Fruit fly (Drosophila melanogaster) whole organism, wandering third instar larva: ENCODE data around the gene eater.
A peak's percentile ranks its signal among the peaks of the same experiment; 100 is the strongest.

Experiments
- Abd-B ChIP-seq: fragments of >200 bp; optimal IDR thresholded peaks from 2 replicates; lab custom pipeline; 2017; ENCODE audit warnings: missing biosample characterization, missing genetic modification characterization
- CG32264 ChIP-seq: fragments of 200-800 bp; sonication (Bioruptor generic); optimal IDR thresholded peaks from 2 replicates; lab custom pipeline; 2016; ENCODE audit warnings: missing biosample characterization, missing genetic modification characterization
- CG9705 ChIP-seq: fragments of 200-800 bp; sonication (Bioruptor generic); optimal IDR thresholded peaks from 2 replicates; lab custom pipeline; 2018; ENCODE audit warnings: missing biosample characterization, mild to moderate bottlenecking, missing genetic modification characterization
- CrebA ChIP-seq: fragments of 200-800 bp; sonication (Bioruptor generic); optimal IDR thresholded peaks from 2 replicates; lab custom pipeline; 2016; ENCODE audit warnings: missing biosample characterization, mild to moderate bottlenecking, missing genetic modification characterization, borderline replicate concordance
- Dfd ChIP-seq: fragments of >200 bp; optimal IDR thresholded peaks from 2 replicates; lab custom pipeline; 2017; ENCODE audit warnings: missing biosample characterization, missing genetic modification characterization
- Dif ChIP-seq: fragments of 200-275, 200-300 bp; sonication (Bioruptor generic); optimal IDR thresholded peaks from 2 replicates; lab custom pipeline; 2018; ENCODE audit warnings: missing biosample characterization, missing genetic modification characterization; ENCODE audit not compliant: partially characterized antibody
- GATAd ChIP-seq: sonication (Bioruptor generic); optimal IDR thresholded peaks from 2 replicates; lab custom pipeline; 2016; ENCODE audit warnings: missing biosample characterization, missing genetic modification characterization
- HLH106 ChIP-seq: fragments of 200-800 bp; optimal IDR thresholded peaks from 3 replicates; lab custom pipeline; 2019; ENCODE audit warnings: missing biosample characterization, mild to moderate bottlenecking, missing genetic modification characterization, moderate library complexity
- Hnf4 ChIP-seq: fragments of 200-800 bp; sonication (Bioruptor generic); optimal IDR thresholded peaks from 2 replicates; lab custom pipeline; 2016; ENCODE audit warnings: missing biosample characterization, mild to moderate bottlenecking, missing genetic modification characterization
- Hr78 ChIP-seq: fragments of >200 bp; optimal IDR thresholded peaks from 2 replicates; lab custom pipeline; 2017; ENCODE audit warnings: missing biosample characterization, missing genetic modification characterization
- Hr83 ChIP-seq: fragments of 200-300 bp; sonication (Bioruptor generic); optimal IDR thresholded peaks from 2 replicates; lab custom pipeline; 2016; ENCODE audit warnings: missing biosample characterization, mild to moderate bottlenecking, missing genetic modification characterization, moderate library complexity; ENCODE audit not compliant: poor library complexity, severe bottlenecking
- Jra ChIP-seq: sonication (Bioruptor generic); optimal IDR thresholded peaks from 2 replicates; lab custom pipeline; 2016; ENCODE audit warnings: missing biosample characterization, missing genetic modification characterization
- Mio ChIP-seq: sonication (Bioruptor generic); optimal IDR thresholded peaks from 2 replicates; lab custom pipeline; 2016; ENCODE audit warnings: missing biosample characterization, missing genetic modification characterization
- Myc ChIP-seq: fragments of >200 bp; optimal IDR thresholded peaks from 2 replicates; lab custom pipeline; 2017
- OdsH ChIP-seq: fragments of 200-800 bp; sonication (Bioruptor generic); optimal IDR thresholded peaks from 2 replicates; lab custom pipeline; 2016; ENCODE audit warnings: missing biosample characterization, mild to moderate bottlenecking, missing genetic modification characterization
- Sp1 ChIP-seq: fragments of 200-800 bp; sonication (Bioruptor generic); optimal IDR thresholded peaks from 3 replicates; lab custom pipeline; 2019; ENCODE audit warnings: missing biosample characterization, mild to moderate bottlenecking, missing genetic modification characterization, moderate library complexity
- Vsx2 ChIP-seq: fragments of 200-300, 225-300 bp; sonication (Bioruptor generic); optimal IDR thresholded peaks from 2 replicates; lab custom pipeline; 2018; ENCODE audit warnings: missing biosample characterization, missing genetic modification characterization; ENCODE audit not compliant: partially characterized antibody
- br ChIP-seq: fragments of 200-800 bp; sonication (Bioruptor generic); optimal IDR thresholded peaks from 2 replicates; lab custom pipeline; 2016; ENCODE audit warnings: missing biosample characterization, missing genetic modification characterization
- brk ChIP-seq: fragments of 200-800 bp; sonication (Bioruptor generic); optimal IDR thresholded peaks from 2 replicates; lab custom pipeline; 2016; ENCODE audit warnings: missing biosample characterization, mild to moderate bottlenecking, missing genetic modification characterization
- dl ChIP-seq, 2 experiments: fragments of 175-275, 200-275 bp in 1 of 2; fragments of 200-275 bp in 1 of 2; sonication (Bioruptor generic); optimal IDR thresholded peaks; lab custom pipeline; 2018; ENCODE audit warnings: mild to moderate bottlenecking in 2 of 2, missing biosample characterization in 2 of 2, missing genetic modification characterization in 2 of 2, moderate library complexity in 2 of 2; ENCODE audit not compliant: partially characterized antibody in 2 of 2, insufficient read depth in 1 of 2
- dmrt93B ChIP-seq: fragments of 200-800 bp; sonication (Bioruptor generic); optimal IDR thresholded peaks from 2 replicates; lab custom pipeline; 2018; ENCODE audit warnings: missing biosample characterization, mild to moderate bottlenecking, missing genetic modification characterization
- dsf ChIP-seq: sonication (Bioruptor generic); optimal IDR thresholded peaks from 2 replicates; lab custom pipeline; 2016; ENCODE audit warnings: missing biosample characterization, missing genetic modification characterization, borderline replicate concordance
- ey ChIP-seq: fragments of 200-800 bp; sonication (Bioruptor generic); optimal IDR thresholded peaks from 2 replicates; lab custom pipeline; 2016; ENCODE audit warnings: missing biosample characterization, missing genetic modification characterization
- foxo ChIP-seq, 2 experiments: fragments of 200-800 bp; sonication (Bioruptor generic); optimal IDR thresholded peaks; 2 replicates in 1 of 2; 3 replicates in 1 of 2; lab custom pipeline; 2016 to 2017; ENCODE audit warnings: missing biosample characterization in 2 of 2, missing genetic modification characterization in 2 of 2
- fru ChIP-seq: fragments of 200-800 bp; sonication (Bioruptor generic); optimal IDR thresholded peaks from 3 replicates; lab custom pipeline; 2016; ENCODE audit warnings: missing biosample characterization, mild to moderate bottlenecking, missing genetic modification characterization
- h ChIP-seq: fragments of 200-800 bp; sonication (Bioruptor generic); optimal IDR thresholded peaks from 3 replicates; lab custom pipeline; 2016; ENCODE audit warnings: missing biosample characterization, mild to moderate bottlenecking, missing genetic modification characterization
- pan ChIP-seq: fragments of >200 bp; optimal IDR thresholded peaks from 2 replicates; lab custom pipeline; 2017
- psq ChIP-seq: fragments of 200-800 bp; sonication (Bioruptor generic); optimal IDR thresholded peaks from 3 replicates; lab custom pipeline; 2017; ENCODE audit warnings: missing biosample characterization, mild to moderate bottlenecking, missing genetic modification characterization, moderate library complexity
- rgr ChIP-seq: fragments of 200-800 bp; sonication (Bioruptor generic); optimal IDR thresholded peaks from 3 replicates; lab custom pipeline; 2016; ENCODE audit warnings: missing biosample characterization, mild to moderate bottlenecking, missing genetic modification characterization
- sage ChIP-seq: fragments of 200-800 bp; sonication (Bioruptor generic); optimal IDR thresholded peaks from 2 replicates; lab custom pipeline; 2016; ENCODE audit warnings: missing biosample characterization, mild to moderate bottlenecking, missing genetic modification characterization
- sv ChIP-seq: fragments of 200-800 bp; sonication (Bioruptor generic); optimal IDR thresholded peaks from 3 replicates; lab custom pipeline; 2016; ENCODE audit warnings: missing biosample characterization, missing genetic modification characterization
- usp ChIP-seq: fragments of >200 bp; optimal IDR thresholded peaks from 2 replicates; lab custom pipeline; 2017; ENCODE audit warnings: missing biosample characterization, missing genetic modification characterization
- woc ChIP-seq: sonication (Bioruptor generic); optimal IDR thresholded peaks from 2 replicates; lab custom pipeline; 2016; ENCODE audit warnings: missing biosample characterization, mild to moderate bottlenecking, missing genetic modification characterization

The eater gene

DNA sequence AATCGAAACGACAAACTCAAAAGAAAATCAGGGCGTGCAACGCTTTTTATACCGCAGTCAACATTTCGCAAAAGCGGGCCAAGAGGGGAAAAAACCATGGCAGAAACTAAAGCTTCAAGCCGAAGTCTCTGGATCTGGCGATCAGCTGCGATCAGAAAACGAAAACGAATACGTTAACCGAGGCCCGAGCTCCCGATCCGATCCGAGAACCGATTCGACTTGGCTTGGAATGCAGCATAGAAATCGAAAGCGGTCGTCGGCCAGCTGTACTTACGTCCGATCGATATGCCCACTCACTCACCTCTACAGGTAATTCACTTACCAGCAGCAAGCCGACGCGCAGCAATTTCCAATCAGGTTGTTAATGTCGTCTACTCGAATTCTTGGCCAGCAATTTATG lies 8.4 kb downstream of the eater start, which contains the start of gene Cpr97Eb:
Cpr97Eb (minus strand) TSS at position 25 of the 400 bp plus-strand sequence.
- no peak for TF ChIP-seq rgr (GFP tag; lab: Kevin White, UChicago)
- no peak for TF ChIP-seq CG9705 (GFP tag; lab: Kevin White, UChicago)
- no peak for TF ChIP-seq dl (GFP tag; optimal IDR thresholded peaks at IDR 0.05; lab: Kevin White, UChicago; ENCODE audit: insufficient read depth in 1 of 2, partially characterized antibody in 2 of 2)

dm6 chr3R:27087549-27087948 lies 11.9 kb downstream of the eater start, which contains the start of gene Cpr97Ea:
Gene Cpr97Ea, minus strand, starts transcription at chr3R:27087778.
- TF ChIP-seq usp, result no peak
- no peak for TF ChIP-seq GATAd
- TF ChIP-seq OdsH (GFP tag; lab: Kevin White, UChicago), result no peak
- TF ChIP-seq Vsx2 (GFP tag; lab: Kevin White, UChicago), result no peak
- TF ChIP-seq Hnf4, result no peak
- TF ChIP-seq CG32264, result no peak
- TF ChIP-seq h, result no peak
- no peak for TF ChIP-seq HLH106 (tag; lab: Kevin White, UChicago)
- TF ChIP-seq Myc (lab: Kevin White, UChicago), result no peak
- TF ChIP-seq Hr78 (GFP tag; lab: Kevin White, UChicago), result no peak
- no peak for TF ChIP-seq dl (GFP tag; optimal IDR thresholded peaks at IDR 0.05; lab: Kevin White, UChicago; ENCODE audit: insufficient read depth in 1 of 2, partially characterized antibody in 2 of 2)
- TF ChIP-seq psq (GFP tag; lab: Kevin White, UChicago), result no peak
- no peak for TF ChIP-seq sage
- TF ChIP-seq Dif, result no peak
- no peak for TF ChIP-seq CG9705 (GFP tag; lab: Kevin White, UChicago)
- no peak for TF ChIP-seq sv (GFP tag; lab: Kevin White, UChicago)
- TF ChIP-seq ey (GFP tag; lab: Kevin White, UChicago), result no peak
- no peak for TF ChIP-seq br (GFP tag; lab: Kevin White, UChicago)
- TF ChIP-seq dsf (GFP tag; lab: Kevin White, UChicago), result no peak
- TF ChIP-seq rgr (GFP tag; lab: Kevin White, UChicago), result no peak

dm6 chr3R:27084528-27085052 lies 14.9 kb downstream of the eater start:
- TF ChIP-seq usp (no peak), h (peak; percentile 7), dsf (GFP tag; lab: Kevin White, UChicago) (no peak), HLH106 (tag; lab: Kevin White, UChicago) (no peak), Jra (GFP tag; lab: Kevin White, UChicago) (no peak), Vsx2 (GFP tag; lab: Kevin White, UChicago) (no peak), sage (no peak), brk (no peak), foxo (GFP tag; optimal IDR thresholded peaks at IDR 0.05; lab: Kevin White, UChicago) (peak in 1 of 2 experiments; percentile 10), CrebA (GFP tag; lab: Kevin White, UChicago) (no peak), Hnf4 (no peak), OdsH (GFP tag; lab: Kevin White, UChicago) (no peak), Dif (no peak), pan (lab: Kevin White, UChicago) (no peak), dmrt93B (no peak), Hr83 (GFP tag; lab: Kevin White, UChicago) (no peak), dl (GFP tag; optimal IDR thresholded peaks at IDR 0.05; lab: Kevin White, UChicago; ENCODE audit: insufficient read depth in 1 of 2, partially characterized antibody in 2 of 2) (no peak), fru (peak; percentile 12), sv (GFP tag; lab: Kevin White, UChicago) (no peak), Abd-B (no peak), Mio (no peak), woc (GFP tag; lab: Kevin White, UChicago) (no peak), Dfd (GFP tag; lab: Kevin White, UChicago) (no peak)

dm6 chr3R:27082752-27083151 lies 16.7 kb downstream of the eater start:
- TF ChIP-seq Myc (lab: Kevin White, UChicago) (peak; percentile 66), Sp1 (no peak)
